Worm (Caenorhabditis elegans) whole organism, midembryonic: ENCODE results near the gene T21D12.7.

ENCODE experiments used
- T22C8.4 ChIP-seq: fragments of 200-800 bp; sonication (Bioruptor generic); IDR thresholded peaks from 2 replicates; pipeline ENCODE4 v1.3.6; 2022; ENCODE audit warnings: missing genetic modification characterization, missing compliant biosample characterization
- cog-1 ChIP-seq: sonication (generic microtip); optimal IDR thresholded peaks from 2 replicates; lab custom pipeline; 2016; ENCODE audit warnings: missing genetic modification characterization, missing compliant biosample characterization
- flt-1 ChIP-seq: fragments of 200-800 bp; sonication (Bioruptor generic); IDR thresholded peaks from 2 replicates; pipeline ENCODE4 v1.3.6; 2022; ENCODE audit warnings: missing genetic modification characterization, missing compliant biosample characterization
- klf-2 ChIP-seq: fragments of 200-800 bp; sonication (Bioruptor generic); conservative IDR thresholded peaks from 2 replicates; pipeline ENCODE4 v1.3.6; 2022; ENCODE audit warnings: missing genetic modification reagents, missing genetic modification characterization, missing compliant biosample characterization
- med-1 ChIP-seq: sonication (generic microtip); optimal IDR thresholded peaks from 2 replicates; lab custom pipeline; 2017; ENCODE audit warnings: missing genetic modification characterization, mild to moderate bottlenecking, missing compliant biosample characterization, antibody characterized with exemption, missing genetic modification reagents; ENCODE audit not compliant: insufficient read depth
- ref-1 ChIP-seq: fragments of 200-800 bp; sonication (Bioruptor generic); conservative IDR thresholded peaks from 2 replicates; pipeline ENCODE4 v1.3.6; 2022; ENCODE audit warnings: missing genetic modification reagents, missing genetic modification characterization, missing compliant biosample characterization
- tab-1 ChIP-seq: fragments of 200-800 bp; sonication (Bioruptor generic); IDR thresholded peaks from 2 replicates; pipeline ENCODE4 v1.3.6; 2022; ENCODE audit warnings: missing genetic modification characterization, missing compliant biosample characterization
- ztf-23 ChIP-seq: fragments of 200-800 bp; sonication (Bioruptor generic); IDR thresholded peaks from 2 replicates; pipeline ENCODE4 v1.3.6; 2022; ENCODE audit warnings: missing genetic modification reagents, missing genetic modification characterization, missing compliant biosample characterization
- ztf-29 ChIP-seq: fragments of 200-800 bp; sonication (Bioruptor generic); IDR thresholded peaks from 2 replicates; pipeline ENCODE4 v1.3.6; 2022; ENCODE audit warnings: missing genetic modification reagents, missing genetic modification characterization, missing compliant biosample characterization

The T21D12.7 gene

ce11 chrIV:300307-300706 is 9.1 kb upstream of the T21D12.7 start:
- TF ChIP-seq flt-1 (GFP tag; lab: Robert Waterston, UW) = no peak
- no peak for TF ChIP-seq ztf-29 (GFP tag; lab: Robert Waterston, UW)
- TF ChIP-seq T22C8.4 (GFP tag; lab: Robert Waterston, UW) = no peak
- no peak for TF ChIP-seq klf-2 (GFP tag; lab: Robert Waterston, UW)
- TF ChIP-seq med-1 (GFP tag; lab: Kevin White, UChicago) = no peak
- TF ChIP-seq ztf-23 (GFP tag; lab: Robert Waterston, UW) = no peak
- no peak for TF ChIP-seq cog-1 (tag; lab: Kevin White, UChicago)
- TF ChIP-seq ref-1 = no peak
- no peak for TF ChIP-seq tab-1

- TF ChIP-seq tab-1 (no peak), ztf-29 (GFP tag; lab: Robert Waterston, UW) (no peak), ref-1 (no peak), ztf-23 (GFP tag; lab: Robert Waterston, UW) (no peak), med-1 (GFP tag; lab: Kevin White, UChicago) (no peak), flt-1 (GFP tag; lab: Robert Waterston, UW) (no peak), cog-1 (tag; lab: Kevin White, UChicago) (no peak), T22C8.4 (GFP tag; lab: Robert Waterston, UW) (no peak)
Observed at ce11 chrIV:299190-299589, 7.9 kb upstream of the T21D12.7 start.

ce11 chrIV:298204-298603 is 6.9 kb upstream of the T21D12.7 start, which contains the start of gene pnp-1:
pnp-1 (minus strand) TSS chrIV:298304.
- TF ChIP-seq ztf-29 (GFP tag; lab: Robert Waterston, UW) (no peak), T22C8.4 (GFP tag; lab: Robert Waterston, UW) (no peak), med-1 (GFP tag; lab: Kevin White, UChicago) (no peak), klf-2 (GFP tag; lab: Robert Waterston, UW) (no peak), flt-1 (GFP tag; lab: Robert Waterston, UW) (no peak), cog-1 (tag; lab: Kevin White, UChicago) (no peak), ref-1 (no peak), ztf-23 (GFP tag; lab: Robert Waterston, UW) (no peak)

ce11 chrIV:296849-297248 is 5.6 kb upstream of the T21D12.7 start:
- TF ChIP-seq klf-2 (GFP tag; lab: Robert Waterston, UW) (no peak), ztf-29 (GFP tag; lab: Robert Waterston, UW) (no peak), med-1 (GFP tag; lab: Kevin White, UChicago) (no peak), ref-1 (no peak), cog-1 (tag; lab: Kevin White, UChicago) (no peak), flt-1 (GFP tag; lab: Robert Waterston, UW) (no peak), T22C8.4 (GFP tag; lab: Robert Waterston, UW) (no peak), ztf-23 (GFP tag; lab: Robert Waterston, UW) (no peak), tab-1 (no peak)

ce11 chrIV:295734-296201 is 4.5 kb upstream of the T21D12.7 start:
- TF ChIP-seq T22C8.4 (GFP tag; lab: Robert Waterston, UW) = no peak
- TF ChIP-seq tab-1 = no peak
- no peak for TF ChIP-seq med-1 (GFP tag; lab: Kevin White, UChicago)
- TF ChIP-seq ztf-23 (GFP tag; lab: Robert Waterston, UW) = no peak
- TF ChIP-seq cog-1 (tag; lab: Kevin White, UChicago) = no peak
- TF ChIP-seq ztf-29 (GFP tag; lab: Robert Waterston, UW) = no peak

- no peak for TF ChIP-seq T22C8.4 (GFP tag; lab: Robert Waterston, UW)
- TF ChIP-seq tab-1 = no peak
- TF ChIP-seq flt-1 (GFP tag; lab: Robert Waterston, UW) = no peak
- TF ChIP-seq ztf-23 (GFP tag; lab: Robert Waterston, UW) = no peak
- TF ChIP-seq med-1 (GFP tag; lab: Kevin White, UChicago) = no peak
- TF ChIP-seq ref-1 = no peak
- TF ChIP-seq ztf-29 (GFP tag; lab: Robert Waterston, UW) = no peak
- no peak for TF ChIP-seq cog-1 (tag; lab: Kevin White, UChicago)
- no peak for TF ChIP-seq klf-2 (GFP tag; lab: Robert Waterston, UW)
Observed at ce11 chrIV:294737-295136, 3.5 kb upstream of the T21D12.7 start.

- TF ChIP-seq med-1 (GFP tag; lab: Kevin White, UChicago) (no peak), ztf-29 (GFP tag; lab: Robert Waterston, UW) (no peak), cog-1 (tag; lab: Kevin White, UChicago) (no peak), tab-1 (no peak), T22C8.4 (GFP tag; lab: Robert Waterston, UW) (no peak), ztf-23 (GFP tag; lab: Robert Waterston, UW) (no peak), klf-2 (GFP tag; lab: Robert Waterston, UW) (no peak), ref-1 (no peak), flt-1 (GFP tag; lab: Robert Waterston, UW) (no peak)
Observed at ce11 chrIV:293995-294700, 2.9 kb upstream of the T21D12.7 start.

ce11 chrIV:293163-293755 is 2.0 kb upstream of the T21D12.7 start:
- TF ChIP-seq ztf-23 (GFP tag; lab: Robert Waterston, UW) (no peak), med-1 (GFP tag; lab: Kevin White, UChicago) (no peak), T22C8.4 (GFP tag; lab: Robert Waterston, UW) (no peak), cog-1 (tag; lab: Kevin White, UChicago) (no peak), tab-1 (no peak), ref-1 (no peak), ztf-29 (GFP tag; lab: Robert Waterston, UW) (no peak), flt-1 (GFP tag; lab: Robert Waterston, UW) (no peak), klf-2 (GFP tag; lab: Robert Waterston, UW) (no peak)
